Worm (Caenorhabditis elegans) whole organism, early embryonic: Measurements from ENCODE around the gene H43E16.1.

Experiments used
- B0310.2 ChIP-seq: sonication (generic microtip); optimal IDR thresholded peaks from 2 replicates; lab custom pipeline; 2016; ENCODE audit warnings: mild to moderate bottlenecking, missing genetic modification characterization, missing compliant biosample characterization
- F13C5.2 ChIP-seq: sonication (generic microtip); optimal IDR thresholded peaks from 2 replicates; lab custom pipeline; 2017; ENCODE audit warnings: mild to moderate bottlenecking, missing genetic modification characterization, inconsistent platforms, missing compliant biosample characterization
- aly-1 ChIP-seq: sonication (generic microtip); optimal IDR thresholded peaks from 2 replicates; lab custom pipeline; 2016; ENCODE audit warnings: missing genetic modification characterization, missing compliant biosample characterization
- ama-1 ChIP-seq: fragments of 150-350 bp; optimal IDR thresholded peaks from 2 replicates; lab custom pipeline; 2014
- ceh-13 ChIP-seq: fragments of 200-800 bp; sonication (Bioruptor generic); optimal IDR thresholded peaks from 2 replicates; lab custom pipeline; 2018; ENCODE audit warnings: mild to moderate bottlenecking, missing genetic modification characterization, missing compliant biosample characterization
- ceh-36 ChIP-seq: sonication (generic microtip); optimal IDR thresholded peaks from 2 replicates; lab custom pipeline; 2016; ENCODE audit warnings: missing genetic modification characterization, inconsistent platforms, missing compliant biosample characterization
- ets-7 ChIP-seq: sonication (generic microtip); optimal IDR thresholded peaks from 2 replicates; lab custom pipeline; 2016; ENCODE audit warnings: missing genotype, missing genetic modification characterization, missing compliant biosample characterization
- flt-1 ChIP-seq: fragments of 200-800 bp; sonication (Bioruptor generic); IDR thresholded peaks from 2 replicates; pipeline ENCODE4 v1.3.6; 2022; ENCODE audit warnings: missing genetic modification characterization, missing compliant biosample characterization
- hmbx-1 ChIP-seq: sonication (generic microtip); optimal IDR thresholded peaks from 2 replicates; lab custom pipeline; 2016; ENCODE audit warnings: mild to moderate bottlenecking, missing genetic modification characterization, missing compliant biosample characterization
- hmg-4 ChIP-seq: fragments of 200-800 bp; sonication (Bioruptor generic); optimal IDR thresholded peaks from 2 replicates; lab custom pipeline; 2018; ENCODE audit warnings: mild to moderate bottlenecking, missing genetic modification characterization, missing compliant biosample characterization
- hnd-1 ChIP-seq: sonication (generic microtip); optimal IDR thresholded peaks from 2 replicates; lab custom pipeline; 2016; ENCODE audit warnings: missing genetic modification characterization, missing compliant biosample characterization
- pes-1 ChIP-seq: fragments of 200-800 bp; sonication (Bioruptor generic); IDR thresholded peaks from 2 replicates; pipeline ENCODE4 v1.3.6; 2022; ENCODE audit warnings: missing genetic modification reagents, missing genetic modification characterization, missing compliant biosample characterization
- scrt-1 ChIP-seq: fragments of 200-800 bp; sonication (Bioruptor generic); IDR thresholded peaks from 2 replicates; pipeline ENCODE4 v1.3.6; 2022; ENCODE audit warnings: missing genetic modification characterization, missing compliant biosample characterization
- sea-1 ChIP-seq: fragments of 200-800 bp; sonication (Bioruptor generic); conservative IDR thresholded peaks from 2 replicates; pipeline ENCODE4 v1.3.6; 2022; ENCODE audit warnings: missing genetic modification characterization, missing compliant biosample characterization
- tbx-11 ChIP-seq: fragments of 200-800 bp; sonication (Bioruptor generic); IDR thresholded peaks from 2 replicates; pipeline ENCODE4 v1.3.6; 2022; ENCODE audit warnings: missing genetic modification characterization, missing compliant biosample characterization
- tbx-37 ChIP-seq: fragments of 200-800 bp; sonication (Bioruptor generic); conservative IDR thresholded peaks from 2 replicates; pipeline ENCODE4 v1.3.6; 2022; ENCODE audit warnings: missing genetic modification reagents, missing genetic modification characterization, missing compliant biosample characterization
- tra-4 ChIP-seq: sonication (generic microtip); optimal IDR thresholded peaks from 2 replicates; lab custom pipeline; 2017; ENCODE audit warnings: missing genetic modification characterization, missing compliant biosample characterization

Gene H43E16.1

ce11 chrII:6705593-6706228 is 31.6 kb downstream of the H43E16.1 start, which contains the start of gene rpy-1:
TSS of gene rpy-1 (minus strand) at chrII:6705643.
- TF ChIP-seq F13C5.2 (no peak), ceh-36 (tag; lab: Kevin White, UChicago) (no peak), ceh-13 (no peak), tra-4 (no peak), aly-1 (no peak), hmbx-1 (tag; lab: Kevin White, UChicago) (no peak), hmg-4 (GFP tag; lab: Kevin White, UChicago) (no peak), scrt-1 (GFP tag; lab: Robert Waterston, UW) (no peak), flt-1 (GFP tag; lab: Robert Waterston, UW) (no peak), ets-7 (tag; lab: Kevin White, UChicago) (no peak), pes-1 (GFP tag; lab: Robert Waterston, UW) (no peak), ama-1 (no peak), tbx-11 (no peak), B0310.2 (tag; lab: Kevin White, UChicago) (no peak), tbx-37 (GFP tag; lab: Robert Waterston, UW) (no peak), sea-1 (no peak), hnd-1 (tag; lab: Kevin White, UChicago) (no peak)

ce11 chrII:6706552-6707091 is 32.6 kb downstream of the H43E16.1 start:
- no peak for TF ChIP-seq tbx-11
- TF ChIP-seq F13C5.2, result no peak
- no peak for TF ChIP-seq B0310.2 (tag; lab: Kevin White, UChicago)
- no peak for TF ChIP-seq ceh-13
- no peak for TF ChIP-seq aly-1
- TF ChIP-seq ama-1, result no peak

- TF ChIP-seq F13C5.2, result no peak
- TF ChIP-seq flt-1 (GFP tag; lab: Robert Waterston, UW), result no peak
- no peak for TF ChIP-seq hnd-1 (tag; lab: Kevin White, UChicago)
- no peak for TF ChIP-seq pes-1 (GFP tag; lab: Robert Waterston, UW)
- TF ChIP-seq tbx-11, result no peak
- no peak for TF ChIP-seq sea-1
- no peak for TF ChIP-seq ceh-36 (tag; lab: Kevin White, UChicago)
- no peak for TF ChIP-seq B0310.2 (tag; lab: Kevin White, UChicago)
- no peak for TF ChIP-seq hmbx-1 (tag; lab: Kevin White, UChicago)
- TF ChIP-seq scrt-1 (GFP tag; lab: Robert Waterston, UW), result no peak
- TF ChIP-seq hmg-4 (GFP tag; lab: Kevin White, UChicago), result no peak
- TF ChIP-seq aly-1, result no peak
- no peak for TF ChIP-seq ets-7 (tag; lab: Kevin White, UChicago)
- no peak for TF ChIP-seq tbx-37 (GFP tag; lab: Robert Waterston, UW)
- no peak for TF ChIP-seq tra-4
These were observed 33.6 kb downstream of the H43E16.1 start for ce11 chrII:6707496-6708260.

- TF ChIP-seq sea-1, result no peak
- no peak for TF ChIP-seq flt-1 (GFP tag; lab: Robert Waterston, UW)
- TF ChIP-seq F13C5.2, result no peak
- no peak for TF ChIP-seq ceh-13
- TF ChIP-seq ama-1, result no peak
These were observed 34.9 kb downstream of the H43E16.1 start for ce11 chrII:6708980-6709379.

ce11 chrII:6709680-6710079 is 35.6 kb downstream of the H43E16.1 start:
- TF ChIP-seq hmbx-1 (tag; lab: Kevin White, UChicago) (no peak), F13C5.2 (no peak), sea-1 (no peak), B0310.2 (tag; lab: Kevin White, UChicago) (no peak), ama-1 (no peak), hnd-1 (tag; lab: Kevin White, UChicago) (no peak), tra-4 (no peak), flt-1 (GFP tag; lab: Robert Waterston, UW) (no peak), aly-1 (no peak), ets-7 (tag; lab: Kevin White, UChicago) (no peak), tbx-11 (no peak), ceh-13 (no peak), tbx-37 (GFP tag; lab: Robert Waterston, UW) (no peak), pes-1 (GFP tag; lab: Robert Waterston, UW) (no peak), scrt-1 (GFP tag; lab: Robert Waterston, UW) (no peak)

ce11 chrII:6710596-6710995 is 36.5 kb downstream of the H43E16.1 start:
- no peak for TF ChIP-seq ets-7 (tag; lab: Kevin White, UChicago)
- TF ChIP-seq F13C5.2, result no peak
- no peak for TF ChIP-seq tra-4
- no peak for TF ChIP-seq ceh-13
- TF ChIP-seq tbx-11, result no peak
- TF ChIP-seq tbx-37 (GFP tag; lab: Robert Waterston, UW), result no peak
- peak; percentile 4 for TF ChIP-seq aly-1
- TF ChIP-seq pes-1 (GFP tag; lab: Robert Waterston, UW), result no peak
- TF ChIP-seq ceh-36 (tag; lab: Kevin White, UChicago), result peak; percentile 9
- no peak for TF ChIP-seq hmg-4 (GFP tag; lab: Kevin White, UChicago)
- TF ChIP-seq scrt-1 (GFP tag; lab: Robert Waterston, UW), result no peak
- no peak for TF ChIP-seq hmbx-1 (tag; lab: Kevin White, UChicago)
- TF ChIP-seq sea-1, result no peak

- no peak for TF ChIP-seq pes-1 (GFP tag; lab: Robert Waterston, UW)
- TF ChIP-seq B0310.2 (tag; lab: Kevin White, UChicago), result no peak
- TF ChIP-seq sea-1, result no peak
- TF ChIP-seq aly-1, result no peak
- TF ChIP-seq ceh-13, result no peak
- no peak for TF ChIP-seq ama-1
- no peak for TF ChIP-seq tra-4
- peak; percentile 19 for TF ChIP-seq ceh-36 (tag; lab: Kevin White, UChicago)
- TF ChIP-seq hmg-4 (GFP tag; lab: Kevin White, UChicago), result no peak
These were observed 38.3 kb downstream of the H43E16.1 start, which contains the start of the genes dpy-10 and T14B4.19 for ce11 chrII:6712177-6712981. TSS of gene dpy-10 (minus strand) at chrII:6712227. TSS of gene T14B4.19 (minus strand) at chrII:6712931.
